Worm (Caenorhabditis elegans) whole organism, midembryonic: ENCODE results near the gene patr-1.

Experiments
- klf-2 ChIP-seq: fragments of 200-800 bp; sonication (Bioruptor generic); conservative IDR thresholded peaks from 2 replicates; pipeline ENCODE4 v1.3.6; 2022; ENCODE audit warnings: missing genetic modification reagents, missing genetic modification characterization, missing compliant biosample characterization
- ztf-23 ChIP-seq: fragments of 200-800 bp; sonication (Bioruptor generic); IDR thresholded peaks from 2 replicates; pipeline ENCODE4 v1.3.6; 2022; ENCODE audit warnings: missing genetic modification reagents, missing genetic modification characterization, missing compliant biosample characterization

DNA sequence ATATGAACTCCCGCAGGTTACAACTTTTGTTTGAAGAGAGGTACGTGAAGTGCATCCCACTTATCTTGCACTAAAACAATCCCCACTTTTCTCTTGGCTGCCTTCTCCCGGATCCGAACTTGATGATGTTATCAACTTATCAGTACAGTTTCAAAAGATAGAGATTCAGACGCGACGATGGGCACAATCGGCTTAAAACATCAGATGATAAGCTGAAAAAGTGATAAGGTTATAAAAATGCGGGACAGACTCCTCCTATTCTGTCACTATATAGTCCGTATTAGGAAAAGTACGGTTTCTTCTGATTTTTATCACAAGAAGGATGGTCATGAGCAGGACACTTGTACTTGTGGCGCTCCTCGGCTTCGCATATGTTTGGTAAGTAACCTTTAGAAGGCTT, 38.5 kb downstream of the patr-1 start, which contains the start of gene ctsa-1.2:
- TF ChIP-seq ztf-23 (GFP tag; lab: Robert Waterston, UW) (no peak), klf-2 (GFP tag; lab: Robert Waterston, UW) (no peak)
